Fruit fly (Drosophila melanogaster): ENCODE data around the gene PIG-T.

The PIG-T gene

DNA sequence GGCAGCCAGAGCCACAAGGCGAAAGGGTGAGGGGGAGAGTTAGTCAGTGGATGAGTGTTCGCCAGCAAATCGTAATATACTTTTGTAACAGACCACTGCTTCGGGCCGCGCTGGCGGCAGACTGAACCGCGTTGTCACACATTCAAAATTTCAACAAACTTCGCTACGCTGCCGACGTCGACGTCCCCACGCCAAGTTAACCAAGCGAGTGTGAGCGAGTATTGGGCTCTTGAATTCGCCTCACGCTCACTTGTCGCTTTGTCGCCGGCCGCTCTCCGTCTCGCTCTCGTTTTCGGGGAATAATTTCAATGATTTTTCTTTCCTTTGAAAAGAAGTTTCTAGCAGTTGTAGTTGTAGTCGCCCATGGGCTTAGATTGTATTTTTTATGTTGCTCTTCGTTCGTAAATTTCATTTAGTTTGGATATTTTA lies 4.5 kb upstream of the PIG-T start, which contains the start of gene lawc:
TSS of gene lawc (minus strand) at position 127 of the 429 bp plus-strand sequence.
- TF ChIP-seq Myc (optimal IDR thresholded peaks at IDR 0.05): no peak

- TF ChIP-seq insv (optimal IDR thresholded peaks at IDR 0.05) (no peak), psq (optimal IDR thresholded peaks at IDR 0.05) (no peak), Sin3A (optimal IDR thresholded peaks at IDR 0.05) (no peak), h (optimal IDR thresholded peaks at IDR 0.05) (no peak), ttk (optimal IDR thresholded peaks at IDR 0.05) (no peak), Myc (optimal IDR thresholded peaks at IDR 0.05) (no peak)
These were observed 3.5 kb upstream of the PIG-T start for dm6 chrX:8410349-8411240.

- no peak for TF ChIP-seq insv (optimal IDR thresholded peaks at IDR 0.05)
- TF ChIP-seq psq (optimal IDR thresholded peaks at IDR 0.05): no peak
- no peak for TF ChIP-seq Myc (optimal IDR thresholded peaks at IDR 0.05)
- no peak for TF ChIP-seq Sin3A (optimal IDR thresholded peaks at IDR 0.05)
These were observed 2.7 kb upstream of the PIG-T start for dm6 chrX:8409793-8410192.

DNA sequence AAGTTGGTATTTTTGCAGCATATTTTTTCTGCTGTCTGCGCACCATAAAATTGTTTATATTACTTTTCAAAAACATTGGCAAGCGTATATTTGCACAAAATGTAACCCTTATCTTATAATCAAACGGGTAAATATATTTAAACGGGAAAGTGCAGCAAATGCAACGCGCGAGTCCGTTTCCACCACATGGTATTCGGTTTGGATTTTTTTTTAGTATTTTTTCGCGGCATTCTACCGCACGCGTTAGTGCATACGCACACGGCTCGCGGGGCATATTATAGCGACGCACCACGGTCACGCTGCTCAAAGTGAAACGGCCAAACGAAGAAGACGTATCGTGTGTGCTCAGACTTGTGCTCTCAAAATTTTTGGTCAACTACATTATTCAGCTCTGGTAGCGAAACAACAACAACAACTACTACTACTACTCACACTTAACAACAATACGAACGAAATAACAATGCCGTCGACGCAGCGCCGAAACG lies 1.9 kb upstream of the PIG-T start, which contains the start of gene Trf2:
TSS of gene Trf2 (plus strand) at position 302 of the 485 bp plus-strand sequence.
- TF ChIP-seq ttk (optimal IDR thresholded peaks at IDR 0.05) (no peak), Sin3A (optimal IDR thresholded peaks at IDR 0.05) (no peak), insv (optimal IDR thresholded peaks at IDR 0.05) (no peak), Myc (optimal IDR thresholded peaks at IDR 0.05) (no peak), h (optimal IDR thresholded peaks at IDR 0.05) (no peak), psq (optimal IDR thresholded peaks at IDR 0.05) (no peak)

dm6 chrX:8399019-8399623 lies 7.9 kb downstream of the PIG-T start:
- TF ChIP-seq psq (optimal IDR thresholded peaks at IDR 0.05) (no peak), h (optimal IDR thresholded peaks at IDR 0.05) (no peak), ttk (optimal IDR thresholded peaks at IDR 0.05) (no peak), insv (optimal IDR thresholded peaks at IDR 0.05) (no peak), Myc (optimal IDR thresholded peaks at IDR 0.05) (no peak), Sin3A (optimal IDR thresholded peaks at IDR 0.05) (no peak)

DNA sequence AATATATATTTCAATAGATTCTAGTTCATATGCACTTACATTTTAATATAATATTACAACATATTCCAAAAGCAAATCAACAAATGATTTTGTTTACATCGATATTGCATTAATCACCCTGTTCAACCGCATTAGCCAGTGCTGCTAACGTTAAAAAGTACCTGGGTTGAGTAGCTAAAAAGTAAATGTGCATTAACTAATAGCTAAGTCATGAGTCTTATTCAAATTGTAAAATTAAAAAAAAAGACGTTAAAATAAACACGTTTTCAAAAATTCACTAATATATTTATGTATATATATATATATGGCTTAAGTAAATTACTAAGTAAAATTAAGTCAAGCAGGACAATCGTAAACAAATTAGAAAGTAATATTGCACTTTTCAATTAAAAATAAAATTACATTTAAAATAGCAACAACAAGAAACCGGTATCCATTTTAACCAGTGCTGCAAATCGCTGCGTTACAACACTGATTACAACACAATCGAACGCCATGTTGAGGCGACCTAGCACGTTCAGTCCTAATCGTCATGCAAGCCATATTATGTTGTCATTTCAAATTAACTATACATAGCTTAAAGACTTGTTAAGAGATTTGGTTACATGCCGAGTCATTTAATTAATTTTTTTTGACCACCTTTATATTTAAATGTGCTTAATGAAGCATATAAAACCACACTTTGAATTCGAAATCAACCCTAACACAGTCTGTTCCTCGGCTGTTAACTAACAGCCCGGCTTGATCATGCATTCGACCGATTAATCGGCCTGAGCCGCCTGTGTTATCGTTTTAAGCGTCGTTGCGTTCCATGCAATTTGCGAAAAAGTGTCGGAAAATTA lies 8.7 kb downstream of the PIG-T start, which contains the start of gene CG10555:
TSS of gene CG10555 (plus strand) at position 764 of the 842 bp plus-strand sequence.
- TF ChIP-seq Myc (optimal IDR thresholded peaks at IDR 0.05) (no peak), Sin3A (optimal IDR thresholded peaks at IDR 0.05) (no peak), insv (optimal IDR thresholded peaks at IDR 0.05) (no peak), h (optimal IDR thresholded peaks at IDR 0.05) (no peak), ttk (optimal IDR thresholded peaks at IDR 0.05) (no peak), psq (optimal IDR thresholded peaks at IDR 0.05) (no peak)

- TF ChIP-seq h (optimal IDR thresholded peaks at IDR 0.05) (no peak), Sin3A (optimal IDR thresholded peaks at IDR 0.05) (no peak), psq (optimal IDR thresholded peaks at IDR 0.05) (no peak), insv (optimal IDR thresholded peaks at IDR 0.05) (no peak), ttk (optimal IDR thresholded peaks at IDR 0.05) (no peak), Myc (optimal IDR thresholded peaks at IDR 0.05) (no peak)
These were observed 10.5 kb downstream of the PIG-T start for dm6 chrX:8396611-8397010.

dm6 chrX:8385481-8385880 lies 21.6 kb downstream of the PIG-T start, which contains the start of gene CG1387:
CG1387 (plus strand) TSS chrX:8385781.
- no peak for TF ChIP-seq Sin3A (optimal IDR thresholded peaks at IDR 0.05)
- no peak for TF ChIP-seq insv (optimal IDR thresholded peaks at IDR 0.05)

dm6 chrX:8371729-8372128 lies 35.3 kb downstream of the PIG-T start:
- TF ChIP-seq Myc (optimal IDR thresholded peaks at IDR 0.05) (no peak), ttk (optimal IDR thresholded peaks at IDR 0.05) (no peak), Sin3A (optimal IDR thresholded peaks at IDR 0.05) (no peak), psq (optimal IDR thresholded peaks at IDR 0.05) (no peak), h (optimal IDR thresholded peaks at IDR 0.05) (no peak), insv (optimal IDR thresholded peaks at IDR 0.05) (no peak)

- TF ChIP-seq h (optimal IDR thresholded peaks at IDR 0.05) (no peak), ttk (optimal IDR thresholded peaks at IDR 0.05) (no peak), psq (optimal IDR thresholded peaks at IDR 0.05) (no peak), insv (optimal IDR thresholded peaks at IDR 0.05) (no peak), Sin3A (optimal IDR thresholded peaks at IDR 0.05) (no peak), Myc (optimal IDR thresholded peaks at IDR 0.05) (no peak)
These were observed 40.0 kb downstream of the PIG-T start, which contains the start of gene nAChRalpha3 for dm6 chrX:8367069-8367468. nAChRalpha3 (minus strand) TSS chrX:8367169.

dm6 chrX:8366329-8366728 lies 40.7 kb downstream of the PIG-T start:
- TF ChIP-seq insv (optimal IDR thresholded peaks at IDR 0.05) (no peak), Sin3A (optimal IDR thresholded peaks at IDR 0.05) (no peak), psq (optimal IDR thresholded peaks at IDR 0.05) (no peak)

Data from Kc167 (cell line).